Worm (Caenorhabditis elegans): ENCODE results near the gene C03B1.5.
A peak's percentile ranks its signal among the peaks of the same experiment; 100 is the strongest.

DNA sequence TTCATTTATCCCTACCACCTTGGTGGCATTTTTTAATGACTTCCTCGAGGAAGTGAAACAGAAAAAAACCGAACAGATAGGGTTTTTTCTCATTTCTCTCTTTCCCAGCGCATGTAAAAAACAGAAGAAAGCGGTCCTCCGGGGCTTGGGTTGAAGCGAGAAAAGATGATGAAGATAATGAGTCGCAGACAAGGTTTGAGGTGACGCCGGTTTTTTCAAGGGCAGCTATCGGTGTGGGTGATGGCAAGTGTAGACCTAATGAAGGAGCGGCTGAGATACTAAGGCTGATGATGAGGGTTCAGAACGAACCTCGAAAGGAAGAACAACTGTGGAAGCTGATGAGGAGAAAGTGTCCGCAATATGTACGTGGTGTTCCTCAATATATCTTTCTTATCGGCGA lies 34.5 kb upstream of the C03B1.5 start:
- TF ChIP-seq aly-2 (tag; optimal IDR thresholded peaks at IDR 0.05) (no peak), skn-1 (tag; optimal IDR thresholded peaks at IDR 0.05) (no peak), ces-1 (GFP tag; optimal IDR thresholded peaks at IDR 0.05) (no peak), unc-62 (GFP tag; optimal IDR thresholded peaks at IDR 0.05 in 1 of 2) (peak in 1 of 2 experiments; percentile 24), unc-62 (tag; optimal IDR thresholded peaks at IDR 0.05) (no peak), ceh-28 (tag; optimal IDR thresholded peaks at IDR 0.05) (no peak), unc-130 (GFP tag; optimal IDR thresholded peaks at IDR 0.05) (no peak), lsy-2 (tag; optimal IDR thresholded peaks at IDR 0.05) (no peak), set-16 (GFP tag; IDR thresholded peaks at IDR 0.05) (no peak), lin-29 (GFP tag; IDR thresholded peaks at IDR 0.05) (no peak), snpc-4 (tag; optimal IDR thresholded peaks at IDR 0.05) (no peak)
